Worm (Caenorhabditis elegans) whole organism, midembryonic: ENCODE measurements around the gene K04G7.1.

Experiments used
- cog-1 ChIP-seq: sonication (generic microtip); optimal IDR thresholded peaks from 2 replicates; lab custom pipeline; 2016; ENCODE audit warnings: missing genetic modification characterization, missing compliant biosample characterization
- med-1 ChIP-seq: sonication (generic microtip); optimal IDR thresholded peaks from 2 replicates; lab custom pipeline; 2017; ENCODE audit warnings: missing genetic modification characterization, mild to moderate bottlenecking, missing compliant biosample characterization, antibody characterized with exemption, missing genetic modification reagents; ENCODE audit not compliant: insufficient read depth

ce11 chrIII:7150162-7150561 is 12.3 kb upstream of the K04G7.1 start:
- TF ChIP-seq cog-1 (tag; lab: Kevin White, UChicago) (no peak), med-1 (GFP tag; lab: Kevin White, UChicago) (no peak)
